Worm (Caenorhabditis elegans) whole organism, L1 larva: ENCODE data around the gene F54H5.2.
A peak's percentile ranks its signal among the peaks of the same experiment; 100 is the strongest.

Experiments
- C04F5.9 ChIP-seq: sonication (generic microtip); optimal IDR thresholded peaks from 2 replicates; lab custom pipeline; 2016; ENCODE audit warnings: missing genetic modification characterization, missing compliant biosample characterization
- F16B12.6 ChIP-seq: fragments of 150-350 bp; optimal IDR thresholded peaks from 2 replicates; lab custom pipeline; 2014; ENCODE audit warnings: missing biosample characterization, missing genetic modification characterization
- aly-2 ChIP-seq: fragments of 150-350 bp; optimal IDR thresholded peaks from 2 replicates; lab custom pipeline; 2014; ENCODE audit warnings: missing biosample characterization, missing genetic modification characterization
- ama-1 ChIP-seq: fragments of 150-350 bp; optimal IDR thresholded peaks from 2 replicates; lab custom pipeline; 2014
- blmp-1 ChIP-seq: fragments of 150-350 bp; optimal IDR thresholded peaks from 2 replicates; lab custom pipeline; 2014; ENCODE audit warnings: missing biosample characterization, missing genetic modification characterization
- ceh-63 ChIP-seq: fragments of 200-800 bp; sonication (Bioruptor generic); optimal IDR thresholded peaks from 2 replicates; lab custom pipeline; 2018; ENCODE audit warnings: mild to moderate bottlenecking, missing genetic modification characterization, missing compliant biosample characterization
- ceh-88 ChIP-seq: fragments of 200-800 bp; sonication (Bioruptor generic); IDR thresholded peaks from 2 replicates; pipeline ENCODE4 v1.3.6; 2022; ENCODE audit warnings: missing genetic modification characterization, missing compliant biosample characterization
- ceh-90 ChIP-seq: sonication (generic microtip); optimal IDR thresholded peaks from 2 replicates; lab custom pipeline; 2016; ENCODE audit warnings: missing genetic modification characterization, missing compliant biosample characterization
- dpl-1 ChIP-seq, 3 experiments: fragments of 150-350 bp in 2 of 3; sonication (generic microtip) in 1 of 3; optimal IDR thresholded peaks; 2 replicates each; lab custom pipeline; 2014 to 2017; ENCODE audit warnings: missing biosample characterization in 3 of 3, missing genetic modification characterization in 3 of 3, missing genetic modification reagents in 3 of 3
- dsc-1 ChIP-seq: sonication (generic microtip); optimal IDR thresholded peaks from 2 replicates; lab custom pipeline; 2016; ENCODE audit warnings: mild to moderate bottlenecking, missing genetic modification characterization, missing compliant biosample characterization
- efl-1 ChIP-seq, 4 experiments: fragments of 150-350 bp; optimal IDR thresholded peaks in 3 of 4; peaks in 1 of 4; 1 replicate in 1 of 4; 2 replicates in 3 of 4; lab custom pipeline; 2014; ENCODE audit warnings: missing biosample characterization in 2 of 4, missing genetic modification characterization in 2 of 4, missing genetic modification reagents in 2 of 4
- efl-3 ChIP-seq: fragments of 200-800 bp; sonication (Bioruptor generic); optimal IDR thresholded peaks from 2 replicates; lab custom pipeline; 2018; ENCODE audit warnings: mild to moderate bottlenecking, missing genetic modification characterization, missing compliant biosample characterization
- egl-27 ChIP-seq, 2 experiments: fragments of 150-350 bp in 1 of 2; sonication (generic microtip); optimal IDR thresholded peaks; 3 replicates each; lab custom pipeline; 2017 to 2018; ENCODE audit warnings: missing biosample characterization in 2 of 2, missing genetic modification characterization in 2 of 2, missing genetic modification reagents in 2 of 2
- elt-3 ChIP-seq, 6 experiments: fragments of 150-350 bp in 1 of 6; sonication (generic microtip); optimal IDR thresholded peaks; 2 replicates each; lab custom pipeline; 2017 to 2018; ENCODE audit warnings: missing biosample characterization in 6 of 6, missing genetic modification characterization in 6 of 6, inconsistent platforms in 1 of 6
- ets-5 ChIP-seq: fragments of 200-800 bp; sonication (Bioruptor generic); IDR thresholded peaks from 2 replicates; pipeline ENCODE4 v1.3.6; 2022; ENCODE audit warnings: missing genetic modification characterization, missing compliant biosample characterization
- fkh-10 ChIP-seq: sonication (generic microtip); optimal IDR thresholded peaks from 2 replicates; lab custom pipeline; 2017; ENCODE audit warnings: missing biosample characterization, missing genetic modification reagents, missing genetic modification characterization
- fkh-4 ChIP-seq: sonication (generic microtip); optimal IDR thresholded peaks from 2 replicates; lab custom pipeline; 2016; ENCODE audit warnings: missing compliant biosample characterization, missing genetic modification characterization, borderline replicate concordance
- grh-1 ChIP-seq: fragments of 200-800 bp; sonication (Bioruptor generic); IDR thresholded peaks from 2 replicates; pipeline ENCODE4 v1.3.6; 2022; ENCODE audit warnings: missing genetic modification reagents, missing genetic modification characterization, missing compliant biosample characterization
- irx-1 ChIP-seq: sonication (generic microtip); optimal IDR thresholded peaks from 2 replicates; lab custom pipeline; 2016; ENCODE audit warnings: missing genetic modification characterization, missing compliant biosample characterization
- isw-1 ChIP-seq: fragments of 200-800 bp; sonication (Bioruptor generic); IDR thresholded peaks from 2 replicates; pipeline ENCODE4 v1.3.6; 2022; ENCODE audit warnings: missing genetic modification characterization, missing compliant biosample characterization
- jun-1 ChIP-seq: fragments of 150-350 bp; optimal IDR thresholded peaks from 2 replicates; lab custom pipeline; 2014; ENCODE audit warnings: missing biosample characterization, missing genetic modification reagents, missing genetic modification characterization
- lin-14 ChIP-seq: fragments of 200-800 bp; sonication (Bioruptor generic); optimal IDR thresholded peaks from 2 replicates; lab custom pipeline; 2018; ENCODE audit warnings: mild to moderate bottlenecking, missing genetic modification characterization, moderate library complexity, missing compliant biosample characterization
- lin-15B ChIP-seq: fragments of 150-350 bp; sonication (generic microtip); optimal IDR thresholded peaks from 3 replicates; lab custom pipeline; 2014; ENCODE audit warnings: missing biosample characterization, missing genetic modification characterization
- lir-3 ChIP-seq: sonication (generic microtip); optimal IDR thresholded peaks from 2 replicates; lab custom pipeline; 2016; ENCODE audit warnings: mild to moderate bottlenecking, missing genetic modification characterization, moderate library complexity, missing compliant biosample characterization; ENCODE audit not compliant: poor library complexity
- lsy-2 ChIP-seq, 2 experiments: fragments of 150-350 bp; optimal IDR thresholded peaks; 2 replicates each; lab custom pipeline; 2014; ENCODE audit warnings: missing biosample characterization in 2 of 2, missing genetic modification characterization in 2 of 2
- mab-9 ChIP-seq: fragments of 200-800 bp; sonication (Bioruptor generic); IDR thresholded peaks from 2 replicates; pipeline ENCODE4 v1.3.6; 2022; ENCODE audit warnings: missing genetic modification reagents, missing genetic modification characterization, missing compliant biosample characterization
- mef-2 ChIP-seq: fragments of 150-350 bp; optimal IDR thresholded peaks from 2 replicates; lab custom pipeline; 2014; ENCODE audit warnings: missing biosample characterization, missing genetic modification characterization
- nhr-12 ChIP-seq: sonication (generic microtip); optimal IDR thresholded peaks from 2 replicates; lab custom pipeline; 2017; ENCODE audit warnings: missing biosample characterization, missing genetic modification characterization
- nhr-19 ChIP-seq: fragments of 200-800 bp; sonication (Bioruptor generic); conservative IDR thresholded peaks from 2 replicates; pipeline ENCODE4 v1.3.6; 2022; ENCODE audit warnings: missing genetic modification characterization, missing compliant biosample characterization
- nhr-20 ChIP-seq: sonication (generic microtip); optimal IDR thresholded peaks from 2 replicates; lab custom pipeline; 2016; ENCODE audit warnings: mild to moderate bottlenecking, missing genetic modification characterization, missing compliant biosample characterization
- nhr-237 ChIP-seq: fragments of 150-350 bp; optimal IDR thresholded peaks from 2 replicates; lab custom pipeline; 2014; ENCODE audit warnings: missing biosample characterization, missing genetic modification characterization
- nhr-28 ChIP-seq: fragments of 150-350 bp; optimal IDR thresholded peaks from 2 replicates; lab custom pipeline; 2014; ENCODE audit warnings: missing biosample characterization, missing genetic modification characterization
- nhr-47 ChIP-seq: sonication (generic microtip); optimal IDR thresholded peaks from 2 replicates; lab custom pipeline; 2016; ENCODE audit warnings: mild to moderate bottlenecking, missing genetic modification characterization, moderate library complexity, missing compliant biosample characterization
- nhr-71 ChIP-seq: sonication (generic microtip); optimal IDR thresholded peaks from 2 replicates; lab custom pipeline; 2016; ENCODE audit warnings: mild to moderate bottlenecking, missing genetic modification characterization, moderate library complexity, missing compliant biosample characterization
- nhr-76 ChIP-seq: sonication (generic microtip); optimal IDR thresholded peaks from 2 replicates; lab custom pipeline; 2017; ENCODE audit warnings: missing biosample characterization, missing genetic modification characterization
- nhr-84 ChIP-seq: sonication (generic microtip); optimal IDR thresholded peaks from 2 replicates; lab custom pipeline; 2017; ENCODE audit warnings: missing biosample characterization, missing genetic modification characterization
- nhr-85 ChIP-seq: sonication (generic microtip); peaks from one replicate; lab custom pipeline; 2016; ENCODE audit warnings: missing genetic modification characterization, inconsistent platforms, missing compliant biosample characterization
- pax-3 ChIP-seq: fragments of 200-800 bp; sonication (Bioruptor generic); optimal IDR thresholded peaks from 2 replicates; lab custom pipeline; 2018; ENCODE audit warnings: mild to moderate bottlenecking, missing genetic modification characterization, moderate library complexity, missing compliant biosample characterization
- rnt-1 ChIP-seq: sonication (generic microtip); optimal IDR thresholded peaks from 2 replicates; lab custom pipeline; 2016; ENCODE audit warnings: mild to moderate bottlenecking, missing genetic modification characterization, moderate library complexity, missing compliant biosample characterization
- skn-1 ChIP-seq: fragments of 150-350 bp; optimal IDR thresholded peaks from 2 replicates; lab custom pipeline; 2014; ENCODE audit warnings: missing biosample characterization, missing genetic modification characterization
- snpc-4 ChIP-seq: fragments of 150-350 bp; optimal IDR thresholded peaks from 2 replicates; lab custom pipeline; 2014; ENCODE audit warnings: missing biosample characterization, missing genetic modification characterization
- snu-23 ChIP-seq: sonication (generic microtip); optimal IDR thresholded peaks from 2 replicates; lab custom pipeline; 2016; ENCODE audit warnings: missing genetic modification characterization, missing compliant biosample characterization
- sox-4 ChIP-seq: sonication (generic microtip); optimal IDR thresholded peaks from 2 replicates; lab custom pipeline; 2016; ENCODE audit warnings: missing genetic modification characterization, missing compliant biosample characterization
- sup-37 ChIP-seq: fragments of 200-800 bp; sonication (Bioruptor generic); optimal IDR thresholded peaks from 2 replicates; lab custom pipeline; 2018; ENCODE audit warnings: mild to moderate bottlenecking, missing genetic modification characterization, missing compliant biosample characterization
- swsn-7 ChIP-seq: sonication (generic microtip); optimal IDR thresholded peaks from 2 replicates; lab custom pipeline; 2016; ENCODE audit warnings: missing genetic modification characterization, missing compliant biosample characterization
- tbx-2 ChIP-seq: sonication (generic microtip); optimal IDR thresholded peaks from 2 replicates; lab custom pipeline; 2016; ENCODE audit warnings: missing genetic modification characterization, missing compliant biosample characterization
- unc-130 ChIP-seq: fragments of 150-350 bp; optimal IDR thresholded peaks from 2 replicates; lab custom pipeline; 2017; ENCODE audit warnings: missing biosample characterization, missing genetic modification characterization, inconsistent platforms
- vab-15 ChIP-seq: sonication (generic microtip); optimal IDR thresholded peaks from 2 replicates; lab custom pipeline; 2017; ENCODE audit warnings: missing genotype, mild to moderate bottlenecking, missing genetic modification characterization, missing compliant biosample characterization
- zag-1 ChIP-seq: fragments of 150-350 bp; optimal IDR thresholded peaks from 2 replicates; lab custom pipeline; 2014; ENCODE audit warnings: missing biosample characterization, missing genetic modification characterization
- zip-4 ChIP-seq: fragments of 200-800 bp; sonication (Bioruptor generic); optimal IDR thresholded peaks from 2 replicates; lab custom pipeline; 2018; ENCODE audit warnings: mild to moderate bottlenecking, missing genetic modification characterization, moderate library complexity, missing compliant biosample characterization
- ztf-11 ChIP-seq, 2 experiments: sonication (generic microtip); optimal IDR thresholded peaks; 2 replicates each; lab custom pipeline; 2016 to 2017; ENCODE audit warnings: missing genetic modification characterization in 2 of 2, missing biosample characterization in 1 of 2, missing compliant biosample characterization in 1 of 2

The F54H5.2 gene

DNA sequence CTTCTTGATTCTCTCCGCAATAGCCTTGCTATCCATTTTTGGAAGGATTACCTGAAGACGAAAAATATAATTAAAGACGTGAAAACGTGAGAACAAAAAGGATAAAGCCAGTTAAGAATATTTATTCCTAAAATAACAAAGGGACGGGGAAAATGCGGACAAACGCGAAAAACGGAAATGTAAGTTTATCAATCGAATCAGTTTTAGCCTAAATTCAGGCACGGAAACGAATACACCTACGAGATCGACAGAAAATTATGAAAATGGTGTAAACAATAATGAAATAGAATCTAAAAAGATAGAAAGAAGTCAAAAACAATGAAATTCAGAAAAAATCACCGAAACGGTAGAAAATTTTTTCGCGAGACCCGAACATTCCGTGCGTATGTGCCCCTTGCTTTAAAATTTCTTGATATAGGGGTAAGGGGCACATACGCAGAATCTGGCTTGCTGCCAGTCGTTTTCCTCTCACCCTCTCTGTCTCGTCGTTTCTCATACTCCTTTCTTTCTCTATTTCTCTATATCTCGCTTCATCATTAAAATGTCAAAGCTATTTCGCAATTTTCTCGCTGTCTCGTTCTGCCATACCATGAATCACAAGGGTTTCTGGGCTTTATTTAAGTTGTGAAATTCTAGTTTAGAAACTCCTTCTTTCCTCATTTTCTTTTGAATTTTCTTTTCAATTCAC is 38.5 kb upstream of the F54H5.2 start, which contains the start of gene icd-1:
Gene icd-1, minus strand, starts transcription at position 51 of the 688 bp plus-strand sequence.
- TF ChIP-seq unc-130 (tag; lab: Kevin White, UChicago) (peak; percentile 74), mef-2 (tag; lab: Kevin White, UChicago) (peak; percentile 67), efl-3 (GFP tag; lab: Kevin White, UChicago) (no peak), sup-37 (GFP tag; lab: Kevin White, UChicago) (peak; percentile 75), blmp-1 (peak; percentile 79), ztf-11 (tag; optimal IDR thresholded peaks at IDR 0.05; lab: Kevin White, UChicago) (peak in 1 of 2 experiments; percentile 85), snpc-4 (peak; percentile 83), C04F5.9 (tag; lab: Kevin White, UChicago) (peak; percentile 70), irx-1 (tag; lab: Kevin White, UChicago) (peak; percentile 88), nhr-47 (tag; lab: Kevin White, UChicago) (peak; percentile 97), tbx-2 (tag; lab: Kevin White, UChicago) (peak; percentile 97), jun-1 (tag; lab: Kevin White, UChicago) (peak; percentile 94), lin-15B (peak; percentile 71), fkh-10 (GFP tag; lab: Kevin White, UChicago) (peak; percentile 86), nhr-20 (tag; lab: Kevin White, UChicago) (peak; percentile 98), swsn-7 (tag; lab: Kevin White, UChicago) (peak; percentile 98), egl-27 (tag; optimal IDR thresholded peaks at IDR 0.05; lab: Kevin White, UChicago) (peak in 1 of 2 experiments; percentile 82), nhr-19 (peak; percentile 96), grh-1 (GFP tag; lab: Robert Waterston, UW) (peak; percentile 95), ets-5 (GFP tag; lab: Robert Waterston, UW) (no peak), elt-3 (tag; optimal IDR thresholded peaks at IDR 0.05; lab: Kevin White, UChicago) (peak in 5 of 6 experiments; percentile 50 to 93 (median 68)), mab-9 (GFP tag; lab: Robert Waterston, UW) (peak; percentile 65), skn-1 (tag; lab: Kevin White, UChicago) (peak; percentile 80), ceh-63 (no peak), nhr-237 (tag; lab: Kevin White, UChicago) (peak; percentile 93), nhr-12 (no peak), sox-4 (tag; lab: Kevin White, UChicago) (peak; percentile 44), zip-4 (GFP tag; lab: Kevin White, UChicago) (peak; percentile 99), nhr-85 (tag; lab: Kevin White, UChicago) (peak; percentile 99), lin-14 (GFP tag; lab: Kevin White, UChicago) (peak; percentile 98), dsc-1 (tag; lab: Kevin White, UChicago) (peak; percentile 94), nhr-84 (tag; lab: Kevin White, UChicago) (no peak), ama-1 (lab: Kevin White, UChicago) (peak; percentile 43), snu-23 (GFP tag; lab: Kevin White, UChicago) (peak; percentile 99), nhr-71 (tag; lab: Kevin White, UChicago) (peak; percentile 99), zag-1 (tag; lab: Kevin White, UChicago) (peak; percentile 73), vab-15 (tag; lab: Kevin White, UChicago) (no peak), aly-2 (tag; lab: Kevin White, UChicago) (peak; percentile 91), ceh-90 (tag; lab: Kevin White, UChicago) (peak; percentile 28), lsy-2 (tag; optimal IDR thresholded peaks at IDR 0.05; lab: Kevin White, UChicago) (peak; percentile 94 to 96), pax-3 (tag; lab: Kevin White, UChicago) (peak; percentile 90), fkh-4 (tag; lab: Kevin White, UChicago) (peak; percentile 66), rnt-1 (tag; lab: Kevin White, UChicago) (peak; percentile 92), F16B12.6 (tag; lab: Kevin White, UChicago) (peak; percentile 69), dpl-1 (GFP tag; optimal IDR thresholded peaks at IDR 0.05; lab: Kevin White, UChicago) (peak; percentile 76 to 81 (median 76)), nhr-28 (tag; lab: Kevin White, UChicago) (no peak), efl-1 (optimal IDR thresholded peaks at IDR 0.05; lab: Kevin White, UChicago) (peak; percentile 93 to 96), efl-1 (GFP tag; optimal IDR thresholded peaks at IDR 0.05 in 1 of 2; lab: Kevin White, UChicago) (peak; percentile 73 to 98), nhr-76 (no peak), lir-3 (peak; percentile 89), ceh-88 (peak; percentile 89), isw-1 (GFP tag; lab: Robert Waterston, UW) (peak; percentile 96)
